Worm (Caenorhabditis elegans): ENCODE results near the gene vps-2.

DNA sequence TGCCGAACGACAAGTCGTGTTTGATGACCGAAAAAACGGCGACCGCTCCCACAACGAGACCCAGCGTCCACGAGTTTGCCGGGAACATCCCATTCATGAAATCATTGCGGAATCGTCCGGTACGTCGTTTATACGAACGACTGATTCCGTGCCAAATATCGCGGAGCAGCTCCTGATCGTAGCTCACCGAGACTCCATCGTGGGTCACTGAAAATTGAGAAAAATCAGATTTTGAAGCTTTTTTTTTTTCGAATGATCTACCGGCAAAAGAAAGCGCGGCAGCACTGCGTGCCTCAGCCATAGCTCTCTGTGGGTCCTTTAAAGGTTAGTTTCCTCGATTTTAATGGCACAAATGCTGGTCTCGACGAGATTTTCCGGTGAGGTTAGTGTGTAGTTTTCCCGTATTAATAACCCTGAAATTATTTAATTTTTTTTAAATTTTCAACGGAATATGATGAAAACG is 28.1 kb upstream of the vps-2 start, which contains the start of gene cpt-1:
- TF ChIP-seq dao-5 (tag; optimal IDR thresholded peaks at IDR 0.05) (no peak), him-1 (tag; optimal IDR thresholded peaks at IDR 0.05) (no peak), W03F9.2 (tag; optimal IDR thresholded peaks at IDR 0.05) (no peak)

Measured in whole organism, L4/young adult.